Fruit fly (Drosophila melanogaster): ENCODE data around the gene CG46339.
A peak's percentile ranks its signal among the peaks of the same experiment; 100 is the strongest.

- TF ChIP-seq CG8478 (optimal IDR thresholded peaks at IDR 0.05) (no peak), CTCF (optimal IDR thresholded peaks at IDR 0.05) (peak; percentile 78 to 81)
These were observed 74.4 kb downstream of the CG46339 start, which contains the start of gene CG31076 for dm6 chr3R:26989802-26990509.
